Worm (Caenorhabditis elegans): Measurements from ENCODE around the gene tgt-2.

DNA sequence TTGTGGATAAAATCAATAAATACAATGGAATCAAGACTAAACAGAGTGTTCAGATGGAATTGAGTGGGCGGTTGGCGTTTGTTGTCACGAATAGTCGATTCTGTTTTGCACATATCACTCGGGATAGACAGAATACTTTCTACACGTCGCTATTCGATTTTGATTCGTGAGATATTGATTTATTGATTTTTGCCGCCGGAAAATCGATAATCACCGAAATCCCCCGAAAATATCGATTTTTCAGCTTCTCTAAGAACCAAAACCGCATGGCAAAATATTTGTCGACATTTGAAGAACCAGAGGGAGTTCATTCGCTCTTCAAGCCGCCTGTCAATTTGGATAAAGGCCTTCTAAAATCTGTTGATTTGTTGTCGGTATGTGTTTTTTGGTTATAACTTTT lies 12.3 kb downstream of the tgt-2 start:
- TF ChIP-seq ama-1 (optimal IDR thresholded peaks at IDR 0.05) = no peak
- no peak for TF ChIP-seq nhr-12 (tag; optimal IDR thresholded peaks at IDR 0.05)
- TF ChIP-seq egl-27 (tag; optimal IDR thresholded peaks at IDR 0.05) = no peak
- no peak for TF ChIP-seq ceh-16 (tag; optimal IDR thresholded peaks at IDR 0.05)
- no peak for TF ChIP-seq fos-1 (tag; optimal IDR thresholded peaks at IDR 0.05)
